Worm (Caenorhabditis elegans): ENCODE data around the gene vps-22.
A peak's percentile ranks its signal among the peaks of the same experiment; 100 is the strongest.

The vps-22 gene

DNA sequence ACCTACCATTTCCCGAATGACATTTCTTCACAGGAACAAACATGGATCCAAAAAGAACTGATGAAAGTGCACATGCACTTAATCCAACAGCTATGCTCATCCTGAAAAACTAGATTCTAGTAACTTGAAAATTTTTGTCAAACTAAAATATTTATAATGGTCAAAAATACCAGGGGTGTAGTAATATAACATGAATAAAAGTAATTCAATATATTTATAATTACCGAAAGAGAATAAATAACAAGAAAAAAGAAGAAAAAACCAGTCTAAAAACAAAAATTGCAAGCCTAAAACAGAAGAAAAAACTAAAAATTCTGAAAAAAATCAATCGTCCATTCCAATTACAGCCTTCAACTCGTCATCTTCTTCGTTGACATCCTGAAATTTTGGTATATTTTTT lies 42.3 kb upstream of the vps-22 start, which contains the start of gene R144.6:
Gene R144.6, minus strand, starts transcription at position 101 of the 400 bp plus-strand sequence.
- TF ChIP-seq hmg-1.2 (GFP tag; IDR thresholded peaks at IDR 0.05), result no peak
- TF ChIP-seq madf-3 (GFP tag; IDR thresholded peaks at IDR 0.05), result no peak

ce11 chrIII:5002231-5002630 lies 39.9 kb upstream of the vps-22 start, which contains the start of gene R144.10:
Gene R144.10, minus strand, starts transcription at chrIII:5002331.
- no peak for TF ChIP-seq attf-3 (GFP tag; conservative IDR thresholded peaks at IDR 0.05)
- TF ChIP-seq F33H1.4 (GFP tag; IDR thresholded peaks at IDR 0.05), result peak; percentile 50
- TF ChIP-seq hlh-12 (tag; optimal IDR thresholded peaks at IDR 0.05), result no peak
- peak; percentile 49 for TF ChIP-seq lsl-1 (GFP tag; optimal IDR thresholded peaks at IDR 0.05)

DNA sequence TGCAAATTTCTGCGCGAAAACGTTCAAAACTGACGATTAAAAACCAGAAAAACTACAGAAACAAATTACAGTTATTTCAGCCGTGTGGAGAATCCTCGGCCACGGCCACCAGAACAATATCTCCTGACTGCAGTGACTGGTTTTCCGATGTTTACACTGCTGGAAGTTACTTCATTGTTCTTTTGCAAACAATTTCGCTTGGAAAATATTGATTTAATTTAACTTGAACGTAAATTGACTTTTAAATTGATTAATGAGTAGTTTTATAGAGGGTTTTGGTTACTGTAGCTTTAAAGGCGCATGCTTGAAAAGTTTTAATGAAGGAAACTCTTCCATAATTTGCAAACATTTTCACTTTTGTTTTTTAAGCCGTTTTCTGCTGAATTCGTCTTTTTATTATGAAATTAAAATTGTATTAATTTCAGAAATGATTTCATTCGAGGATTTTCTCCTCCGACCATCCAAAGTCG lies 36.7 kb upstream of the vps-22 start, which contains the start of gene smcr-8:
Gene smcr-8, plus strand, starts transcription at position 420 of the 470 bp plus-strand sequence.
- TF ChIP-seq B0019.2 (GFP tag; conservative IDR thresholded peaks at IDR 0.05) (0 out of 2 replicates have a peak, but pooled peaks have one; percentile 14), hmg-1.2 (GFP tag; IDR thresholded peaks at IDR 0.05) (no peak), madf-8 (GFP tag; conservative IDR thresholded peaks at IDR 0.05) (peak; percentile 69), xnd-1 (tag; optimal IDR thresholded peaks at IDR 0.05) (peak; percentile 82), ztf-18 (tag; optimal IDR thresholded peaks at IDR 0.05) (peak; percentile 72), dox-1 (GFP tag; IDR thresholded peaks at IDR 0.05) (peak; percentile 86), F33H1.4 (GFP tag; IDR thresholded peaks at IDR 0.05) (peak; percentile 55), bed-2 (GFP tag; IDR thresholded peaks at IDR 0.05) (peak; percentile 70), lir-1 (GFP tag; conservative IDR thresholded peaks at IDR 0.05) (0 out of 2 replicates have a peak, but pooled peaks have one; percentile 11), B0336.3 (GFP tag; IDR thresholded peaks at IDR 0.05) (no peak), snpc-3.4 (tag; optimal IDR thresholded peaks at IDR 0.05) (peak; percentile 61), D2030.7 (GFP tag; IDR thresholded peaks at IDR 0.05) (peak; percentile 68), ekl-4 (GFP tag; IDR thresholded peaks at IDR 0.05) (0 out of 2 replicates have a peak, but pooled peaks have one; percentile 42), hsf-1 (GFP tag; IDR thresholded peaks at IDR 0.05) (no peak), Y79H2A.3 (GFP tag; conservative IDR thresholded peaks at IDR 0.05) (0 out of 2 replicates have a peak, but pooled peaks have one; percentile 40), lsl-1 (GFP tag; optimal IDR thresholded peaks at IDR 0.05) (peak; percentile 96), nhr-80 (tag; optimal IDR thresholded peaks at IDR 0.05) (peak; percentile 32), ZK185.1 (tag; optimal IDR thresholded peaks at IDR 0.05; ENCODE audit: poor library complexity, severe bottlenecking) (no peak), ceh-91 (GFP tag; IDR thresholded peaks at IDR 0.05) (peak; percentile 54; the same call in 1 of the 2 replicates), ztf-28 (GFP tag; IDR thresholded peaks at IDR 0.05) (0 out of 2 replicates have a peak, but pooled peaks have one; percentile 75), rec-8 (tag; optimal IDR thresholded peaks at IDR 0.05) (peak in 1 of 2 experiments; percentile 17), madf-6 (GFP tag; IDR thresholded peaks at IDR 0.05) (peak; percentile 82), ceh-27 (GFP tag; optimal IDR thresholded peaks at IDR 0.05) (peak; percentile 49), attf-3 (GFP tag; conservative IDR thresholded peaks at IDR 0.05) (peak; percentile 56; the same call in 1 of the 2 replicates), chd-7 (tag; optimal IDR thresholded peaks at IDR 0.05) (no peak), efl-1 (GFP tag; optimal IDR thresholded peaks at IDR 0.05) (peak; percentile 29), attf-5 (GFP tag; optimal IDR thresholded peaks at IDR 0.05) (peak; percentile 46), unc-62 (GFP tag; optimal IDR thresholded peaks at IDR 0.05) (no peak), nhr-120 (GFP tag; IDR thresholded peaks at IDR 0.05) (no peak), let-526 (GFP tag; IDR thresholded peaks at IDR 0.05) (peak; percentile 51; the same call in 1 of the 2 replicates), F22D6.2 (tag; optimal IDR thresholded peaks at IDR 0.05) (no peak), tlf-1 (GFP tag; optimal IDR thresholded peaks at IDR 0.05) (peak; percentile 23), ccch-3 (GFP tag; optimal IDR thresholded peaks at IDR 0.05) (peak; percentile 3), sptf-2 (GFP tag; optimal IDR thresholded peaks at IDR 0.05) (peak; percentile 33), unc-130 (GFP tag; optimal IDR thresholded peaks at IDR 0.05) (peak; percentile 78), athp-1 (tag; optimal IDR thresholded peaks at IDR 0.05) (peak; percentile 81)
